Fruit fly (Drosophila melanogaster): Measurements from ENCODE around the gene CG15731.
A peak's percentile ranks its signal among the peaks of the same experiment; 100 is the strongest.

CG15731 gene

dm6 chrX:12470187-12470931 is 12.8 kb upstream of the CG15731 start (continued):
- TF ChIP-seq Ptx1 (GFP tag; IDR thresholded peaks at IDR 0.05): peak; percentile 75
- TF ChIP-seq ara (GFP tag; IDR thresholded peaks at IDR 0.05): no peak
- TF ChIP-seq tap (tag; optimal IDR thresholded peaks at IDR 0.05): peak; percentile 21
- no peak for TF ChIP-seq hth (optimal IDR thresholded peaks at IDR 0.05)
- TF ChIP-seq sqz (GFP tag; optimal IDR thresholded peaks at IDR 0.05): peak; percentile 60
- TF ChIP-seq CG31388 (GFP tag; optimal IDR thresholded peaks at IDR 0.05): no peak
- TF ChIP-seq pzg (GFP tag; optimal IDR thresholded peaks at IDR 0.05): no peak
- TF ChIP-seq CG34422 (GFP tag; IDR thresholded peaks at IDR 0.05): peak; percentile 47; the same call in 1 of the 3 replicates
- peak; percentile 26 for TF ChIP-seq CG10543 (GFP tag; optimal IDR thresholded peaks at IDR 0.05)
- peak; percentile 62; the same call in 2 of the 3 replicates for TF ChIP-seq Mrtf (GFP tag; IDR thresholded peaks at IDR 0.05)
- peak; percentile 93 for TF ChIP-seq abd-A (tag; optimal IDR thresholded peaks at IDR 0.05)
- TF ChIP-seq zen (tag; optimal IDR thresholded peaks at IDR 0.05): no peak
- peak; percentile 56 for TF ChIP-seq HHEX (GFP tag; optimal IDR thresholded peaks at IDR 0.05)
- peak; percentile 82 for TF ChIP-seq crol (GFP tag; IDR thresholded peaks at IDR 0.05)
- TF ChIP-seq CG3995 (GFP tag; optimal IDR thresholded peaks at IDR 0.05): no peak
- peak; percentile 59; the same call in 1 of the 2 replicates for TF ChIP-seq E2f2 (GFP tag; IDR thresholded peaks at IDR 0.05)
- TF ChIP-seq Chrac-16 (GFP tag; optimal IDR thresholded peaks at IDR 0.05): peak; percentile 19
- TF ChIP-seq CG7786 (GFP tag; optimal IDR thresholded peaks at IDR 0.05): no peak
- peak; percentile 72 for TF ChIP-seq al (GFP tag; IDR thresholded peaks at IDR 0.05)
- peak; percentile 61 for TF ChIP-seq CG13424 (tag; optimal IDR thresholded peaks at IDR 0.05)
- peak; percentile 51 for TF ChIP-seq yki (optimal IDR thresholded peaks at IDR 0.05)
- TF ChIP-seq HLH54F (GFP tag; optimal IDR thresholded peaks at IDR 0.05): no peak
- no peak for TF ChIP-seq CG8089 (GFP tag; optimal IDR thresholded peaks at IDR 0.05)
- peak; percentile 36 for TF ChIP-seq scrt (GFP tag; optimal IDR thresholded peaks at IDR 0.05)
- TF ChIP-seq ap (GFP tag; IDR thresholded peaks at IDR 0.05): peak; percentile 37; the same call in 1 of the 2 replicates
- no peak for TF ChIP-seq CG9876 (GFP tag; optimal IDR thresholded peaks at IDR 0.05)
- no peak for TF ChIP-seq CG2202 (tag; optimal IDR thresholded peaks at IDR 0.05)
- no peak for TF ChIP-seq Mad (GFP tag; optimal IDR thresholded peaks at IDR 0.05)
- TF ChIP-seq CG11696 (GFP tag; IDR thresholded peaks at IDR 0.05): no peak
- no peak for TF ChIP-seq hb (GFP tag; IDR thresholded peaks at IDR 0.05; ENCODE audit: partially characterized antibody)
- TF ChIP-seq sug (tag; optimal IDR thresholded peaks at IDR 0.05): peak; percentile 44
- no peak for TF ChIP-seq pnt (GFP tag; optimal IDR thresholded peaks at IDR 0.05)
- no peak; the same call in 1 of the 2 replicates for TF ChIP-seq chm (GFP tag; IDR thresholded peaks at IDR 0.05)
- TF ChIP-seq CG11085 (GFP tag; IDR thresholded peaks at IDR 0.05): 0 out of 2 replicates have a peak, but pooled peaks have one; percentile 23
- peak; percentile 60 for TF ChIP-seq CG18599 (GFP tag; optimal IDR thresholded peaks at IDR 0.05)
- no peak; the same call in 1 of the 2 replicates for TF ChIP-seq CG13287 (GFP tag; IDR thresholded peaks at IDR 0.05; ENCODE audit: partially characterized antibody)
- TF ChIP-seq CG12942 (GFP tag; optimal IDR thresholded peaks at IDR 0.05): peak; percentile 6
- peak; percentile 73 for TF ChIP-seq fd3F (GFP tag; optimal IDR thresholded peaks at IDR 0.05)
- 0 out of 2 replicates have a peak, but pooled peaks have one; percentile 36 for TF ChIP-seq Oaz (GFP tag; IDR thresholded peaks at IDR 0.05)
- no peak for TF ChIP-seq Sry-β (GFP tag; optimal IDR thresholded peaks at IDR 0.05)
- no peak for TF ChIP-seq p53 (GFP tag; optimal IDR thresholded peaks at IDR 0.05)
- TF ChIP-seq CG5180 (GFP tag; optimal IDR thresholded peaks at IDR 0.05): peak; percentile 26
- peak; percentile 15; the same call in 1 of the 2 replicates for TF ChIP-seq peb (GFP tag; IDR thresholded peaks at IDR 0.05)
- peak; percentile 75; the same call in 2 of the 3 replicates for TF ChIP-seq so (GFP tag; IDR thresholded peaks at IDR 0.05)
- TF ChIP-seq CG9437 (GFP tag; optimal IDR thresholded peaks at IDR 0.05): peak; percentile 39
- peak; percentile 34 for TF ChIP-seq Dp (GFP tag; optimal IDR thresholded peaks at IDR 0.05)
- TF ChIP-seq NK7.1 (GFP tag; optimal IDR thresholded peaks at IDR 0.05): no peak
- TF ChIP-seq h (optimal IDR thresholded peaks at IDR 0.05): no peak
- TF ChIP-seq MBD-R2 (GFP tag; IDR thresholded peaks at IDR 0.05): peak; percentile 15; the same call in 1 of the 2 replicates
- peak; percentile 80 for TF ChIP-seq CG3281 (GFP tag; optimal IDR thresholded peaks at IDR 0.05)
